Worm (Caenorhabditis elegans) whole organism, L1 larva: ENCODE data around the gene C09B9.4.
A peak's percentile ranks its signal among the peaks of the same experiment; 100 is the strongest.

Source experiments
- C04F5.9 ChIP-seq: sonication (generic microtip); optimal IDR thresholded peaks from 2 replicates; lab custom pipeline; 2016; ENCODE audit warnings: missing genetic modification characterization, missing compliant biosample characterization
- Y116A8C.19 ChIP-seq: sonication (generic microtip); optimal IDR thresholded peaks from 2 replicates; lab custom pipeline; 2016; ENCODE audit warnings: missing compliant biosample characterization, missing genetic modification characterization, borderline replicate concordance
- aha-1 ChIP-seq: fragments of 150-350 bp; optimal IDR thresholded peaks from 2 replicates; lab custom pipeline; 2014; ENCODE audit warnings: missing biosample characterization, missing genetic modification characterization
- ceh-88 ChIP-seq: fragments of 200-800 bp; sonication (Bioruptor generic); IDR thresholded peaks from 2 replicates; pipeline ENCODE4 v1.3.6; 2022; ENCODE audit warnings: missing genetic modification characterization, missing compliant biosample characterization
- ces-1 ChIP-seq: fragments of 150-350 bp; optimal IDR thresholded peaks from 2 replicates; lab custom pipeline; 2014; ENCODE audit warnings: missing biosample characterization, missing genetic modification reagents, missing genetic modification characterization
- dpl-1 ChIP-seq, 3 experiments: fragments of 150-350 bp in 2 of 3; sonication (generic microtip) in 1 of 3; optimal IDR thresholded peaks; 2 replicates each; lab custom pipeline; 2014 to 2017; ENCODE audit warnings: missing biosample characterization in 3 of 3, missing genetic modification characterization in 3 of 3, missing genetic modification reagents in 3 of 3
- efl-1 ChIP-seq, 4 experiments: fragments of 150-350 bp; optimal IDR thresholded peaks in 3 of 4; peaks in 1 of 4; 1 replicate in 1 of 4; 2 replicates in 3 of 4; lab custom pipeline; 2014; ENCODE audit warnings: missing biosample characterization in 2 of 4, missing genetic modification characterization in 2 of 4, missing genetic modification reagents in 2 of 4
- egl-27 ChIP-seq, 2 experiments: fragments of 150-350 bp in 1 of 2; sonication (generic microtip); optimal IDR thresholded peaks; 3 replicates each; lab custom pipeline; 2017 to 2018; ENCODE audit warnings: missing biosample characterization in 2 of 2, missing genetic modification characterization in 2 of 2, missing genetic modification reagents in 2 of 2
- elt-3 ChIP-seq, 6 experiments: fragments of 150-350 bp in 1 of 6; sonication (generic microtip); optimal IDR thresholded peaks; 2 replicates each; lab custom pipeline; 2017 to 2018; ENCODE audit warnings: missing biosample characterization in 6 of 6, missing genetic modification characterization in 6 of 6, inconsistent platforms in 1 of 6
- fkh-10 ChIP-seq: sonication (generic microtip); optimal IDR thresholded peaks from 2 replicates; lab custom pipeline; 2017; ENCODE audit warnings: missing biosample characterization, missing genetic modification reagents, missing genetic modification characterization
- grh-1 ChIP-seq: fragments of 200-800 bp; sonication (Bioruptor generic); IDR thresholded peaks from 2 replicates; pipeline ENCODE4 v1.3.6; 2022; ENCODE audit warnings: missing genetic modification reagents, missing genetic modification characterization, missing compliant biosample characterization
- lin-13 ChIP-seq: fragments of 150-350 bp; optimal IDR thresholded peaks from 2 replicates; lab custom pipeline; 2014; ENCODE audit warnings: missing biosample characterization, missing genetic modification reagents, missing genetic modification characterization
- lin-14 ChIP-seq: fragments of 200-800 bp; sonication (Bioruptor generic); optimal IDR thresholded peaks from 2 replicates; lab custom pipeline; 2018; ENCODE audit warnings: mild to moderate bottlenecking, missing genetic modification characterization, moderate library complexity, missing compliant biosample characterization
- lin-15B ChIP-seq: fragments of 150-350 bp; sonication (generic microtip); optimal IDR thresholded peaks from 3 replicates; lab custom pipeline; 2014; ENCODE audit warnings: missing biosample characterization, missing genetic modification characterization
- lin-39 ChIP-seq: fragments of 150-350 bp; optimal IDR thresholded peaks from 2 replicates; lab custom pipeline; 2014; ENCODE audit warnings: missing biosample characterization, missing genetic modification reagents, missing genetic modification characterization
- mab-9 ChIP-seq: fragments of 200-800 bp; sonication (Bioruptor generic); IDR thresholded peaks from 2 replicates; pipeline ENCODE4 v1.3.6; 2022; ENCODE audit warnings: missing genetic modification reagents, missing genetic modification characterization, missing compliant biosample characterization
- mep-1 ChIP-seq: fragments of 150-350 bp; optimal IDR thresholded peaks from 2 replicates; lab custom pipeline; 2014; ENCODE audit warnings: missing biosample characterization, missing genetic modification characterization
- nhr-76 ChIP-seq: sonication (generic microtip); optimal IDR thresholded peaks from 2 replicates; lab custom pipeline; 2017; ENCODE audit warnings: missing biosample characterization, missing genetic modification characterization
- nhr-84 ChIP-seq: sonication (generic microtip); optimal IDR thresholded peaks from 2 replicates; lab custom pipeline; 2017; ENCODE audit warnings: missing biosample characterization, missing genetic modification characterization
- nhr-85 ChIP-seq: sonication (generic microtip); peaks from one replicate; lab custom pipeline; 2016; ENCODE audit warnings: missing genetic modification characterization, inconsistent platforms, missing compliant biosample characterization
- nhr-90 ChIP-seq: sonication (generic microtip); optimal IDR thresholded peaks from 2 replicates; lab custom pipeline; 2016; ENCODE audit warnings: mild to moderate bottlenecking, missing genetic modification characterization, missing compliant biosample characterization; ENCODE audit not compliant: poor library complexity
- rnt-1 ChIP-seq: sonication (generic microtip); optimal IDR thresholded peaks from 2 replicates; lab custom pipeline; 2016; ENCODE audit warnings: mild to moderate bottlenecking, missing genetic modification characterization, moderate library complexity, missing compliant biosample characterization
- snpc-4 ChIP-seq: fragments of 150-350 bp; optimal IDR thresholded peaks from 2 replicates; lab custom pipeline; 2014; ENCODE audit warnings: missing biosample characterization, missing genetic modification characterization
- snu-23 ChIP-seq: sonication (generic microtip); optimal IDR thresholded peaks from 2 replicates; lab custom pipeline; 2016; ENCODE audit warnings: missing genetic modification characterization, missing compliant biosample characterization
- sox-4 ChIP-seq: sonication (generic microtip); optimal IDR thresholded peaks from 2 replicates; lab custom pipeline; 2016; ENCODE audit warnings: missing genetic modification characterization, missing compliant biosample characterization
- sptf-1 ChIP-seq: fragments of 150-350 bp; optimal IDR thresholded peaks from 2 replicates; lab custom pipeline; 2014; ENCODE audit warnings: missing biosample characterization, missing genetic modification characterization
- swsn-7 ChIP-seq: sonication (generic microtip); optimal IDR thresholded peaks from 2 replicates; lab custom pipeline; 2016; ENCODE audit warnings: missing genetic modification characterization, missing compliant biosample characterization
- tbx-2 ChIP-seq: sonication (generic microtip); optimal IDR thresholded peaks from 2 replicates; lab custom pipeline; 2016; ENCODE audit warnings: missing genetic modification characterization, missing compliant biosample characterization
- unc-30 ChIP-seq: sonication (generic microtip); optimal IDR thresholded peaks from 2 replicates; lab custom pipeline; 2017; ENCODE audit warnings: missing biosample characterization, missing genetic modification characterization
- unc-98 ChIP-seq: fragments of 200-800 bp; sonication (Bioruptor generic); IDR thresholded peaks from 2 replicates; pipeline ENCODE4 v1.3.6; 2022; ENCODE audit warnings: missing genetic modification characterization, missing compliant biosample characterization
- vab-15 ChIP-seq: sonication (generic microtip); optimal IDR thresholded peaks from 2 replicates; lab custom pipeline; 2017; ENCODE audit warnings: missing genotype, mild to moderate bottlenecking, missing genetic modification characterization, missing compliant biosample characterization
- xbp-1 ChIP-seq: sonication (generic microtip); optimal IDR thresholded peaks from 2 replicates; lab custom pipeline; 2016; ENCODE audit warnings: missing genetic modification characterization, missing compliant biosample characterization
- zag-1 ChIP-seq: fragments of 150-350 bp; optimal IDR thresholded peaks from 2 replicates; lab custom pipeline; 2014; ENCODE audit warnings: missing biosample characterization, missing genetic modification characterization

C09B9.4 gene

DNA sequence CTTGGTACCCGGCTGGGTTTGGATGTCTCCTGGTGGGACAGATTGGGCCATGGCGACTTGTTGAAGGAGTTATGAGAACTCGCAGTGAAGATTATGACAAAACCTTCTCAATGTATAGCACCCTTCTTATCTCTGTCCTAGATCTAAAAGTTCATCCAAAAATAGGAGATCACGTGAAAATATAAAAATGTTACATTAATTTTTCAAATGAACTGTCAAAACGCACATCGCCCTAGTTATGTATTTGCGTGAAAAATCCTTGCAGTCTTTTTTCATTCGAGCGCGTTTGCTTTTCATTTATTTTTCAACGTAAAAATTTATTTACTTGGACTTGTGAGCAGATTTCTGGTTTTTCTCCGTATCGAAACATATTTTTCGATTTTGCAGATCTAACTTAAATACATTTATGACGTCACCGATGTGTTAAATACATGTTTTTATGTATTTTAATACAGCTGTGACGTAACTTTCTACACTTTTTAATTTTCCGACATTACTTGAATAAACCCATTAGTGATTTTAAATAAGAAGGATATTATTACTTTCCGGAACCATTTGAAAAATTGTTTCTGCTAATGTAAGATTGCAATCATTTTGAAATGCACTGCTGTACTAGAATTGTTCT lies 22.9 kb upstream of the C09B9.4 start, which contains the start of gene msp-55:
Gene msp-55, minus strand, starts transcription at position 51 of the 625 bp plus-strand sequence.
- no peak for TF ChIP-seq fkh-10
- no peak for TF ChIP-seq egl-27 (tag; optimal IDR thresholded peaks at IDR 0.05; lab: Kevin White, UChicago)
- TF ChIP-seq sox-4 = no peak
- no peak for TF ChIP-seq zag-1 (tag; lab: Kevin White, UChicago)
- TF ChIP-seq vab-15 = no peak
- no peak for TF ChIP-seq xbp-1 (tag; lab: Kevin White, UChicago)

DNA sequence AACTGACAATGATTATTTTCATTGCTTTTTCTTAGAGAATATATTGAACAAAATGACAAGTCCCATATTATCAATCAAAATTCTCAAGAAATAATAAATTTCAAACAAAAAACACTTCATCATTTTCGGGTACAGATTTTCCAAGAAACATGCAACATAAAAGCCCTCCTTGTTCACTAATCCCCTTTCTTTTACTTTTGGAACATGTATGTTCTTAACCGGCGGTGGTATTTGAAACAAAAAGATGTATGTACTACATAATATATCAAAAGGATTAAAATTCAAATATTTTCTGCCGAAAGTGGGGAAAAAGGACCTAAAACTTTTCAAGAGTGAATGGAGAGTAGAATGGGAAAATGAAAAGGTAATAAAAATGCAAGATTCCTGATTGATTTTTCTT lies 21.1 kb upstream of the C09B9.4 start:
- TF ChIP-seq unc-30 (tag; lab: Kevin White, UChicago) (peak; percentile 62), ces-1 (GFP tag; lab: Kevin White, UChicago) (no peak), lin-14 (no peak), mab-9 (peak; percentile 48; the same call in 1 of the 2 replicates)

- TF ChIP-seq nhr-85 (tag; lab: Kevin White, UChicago) = no peak
- no peak for TF ChIP-seq nhr-84 (tag; lab: Kevin White, UChicago)
- no peak for TF ChIP-seq lin-13 (GFP tag; lab: Kevin White, UChicago)
- no peak for TF ChIP-seq nhr-76 (tag; lab: Kevin White, UChicago)
- no peak for TF ChIP-seq ceh-88 (GFP tag; lab: Robert Waterston, UW)
- TF ChIP-seq aha-1 (tag; lab: Kevin White, UChicago) = no peak
- TF ChIP-seq dpl-1 (GFP tag; optimal IDR thresholded peaks at IDR 0.05; lab: Kevin White, UChicago) = no peak
- no peak for TF ChIP-seq egl-27 (tag; optimal IDR thresholded peaks at IDR 0.05; lab: Kevin White, UChicago)
- TF ChIP-seq sptf-1 (tag; lab: Kevin White, UChicago) = no peak
- TF ChIP-seq snu-23 (GFP tag; lab: Kevin White, UChicago) = no peak
- TF ChIP-seq vab-15 = no peak
- no peak for TF ChIP-seq rnt-1 (tag; lab: Kevin White, UChicago)
- TF ChIP-seq snpc-4 (tag; lab: Kevin White, UChicago) = no peak
- TF ChIP-seq unc-98 (GFP tag; lab: Robert Waterston, UW) = no peak
- TF ChIP-seq elt-3 (tag; optimal IDR thresholded peaks at IDR 0.05; lab: Kevin White, UChicago) = no peak
- no peak for TF ChIP-seq Y116A8C.19
- TF ChIP-seq mep-1 (tag; lab: Kevin White, UChicago) = no peak
- TF ChIP-seq lin-15B (tag; lab: Kevin White, UChicago) = no peak
- no peak for TF ChIP-seq lin-39
- TF ChIP-seq tbx-2 = no peak
- TF ChIP-seq, all 84 proteins: peak for 0
Measured at ce11 chrIV:5045389-5045788, 12.2 kb upstream of the C09B9.4 start, which contains the start of gene hot-9. hot-9 (minus strand) TSS chrIV:5045489.

DNA sequence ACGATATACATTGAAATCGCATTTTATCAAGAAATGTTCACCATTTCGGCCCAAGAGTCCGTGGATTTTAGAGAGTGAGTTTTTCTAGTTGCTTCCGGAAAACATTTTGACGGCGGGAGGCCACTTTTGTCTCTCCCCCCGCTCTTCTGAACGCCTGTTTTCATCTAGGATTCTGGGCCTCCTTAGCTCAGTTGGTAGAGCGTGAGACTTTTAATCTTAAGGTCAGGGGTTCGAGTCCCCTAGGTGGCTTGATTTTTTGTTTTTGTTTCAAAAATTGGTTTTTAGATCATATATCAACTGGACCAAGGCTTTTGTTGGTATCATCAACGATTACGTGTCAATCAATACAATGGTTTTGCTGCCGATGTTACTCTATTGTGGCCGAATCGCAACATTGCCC lies 5.6 kb upstream of the C09B9.4 start:
- TF ChIP-seq nhr-85 (tag; lab: Kevin White, UChicago) (peak; percentile 49), nhr-90 (tag; lab: Kevin White, UChicago) (no peak), swsn-7 (no peak)
- TF ChIP-seq, all 84 proteins: peak for 1

ce11 chrIV:5037489-5037888 lies 4.3 kb upstream of the C09B9.4 start, which contains the start of gene C09B9.1:
C09B9.1 (plus strand) TSS chrIV:5037789.
- TF ChIP-seq C04F5.9 (tag; lab: Kevin White, UChicago) = no peak
- TF ChIP-seq efl-1 (optimal IDR thresholded peaks at IDR 0.05; lab: Kevin White, UChicago) = no peak
- no peak for TF ChIP-seq efl-1 (GFP tag; optimal IDR thresholded peaks at IDR 0.05 in 1 of 2; lab: Kevin White, UChicago)
- no peak for TF ChIP-seq snu-23 (GFP tag; lab: Kevin White, UChicago)
- no peak for TF ChIP-seq Y116A8C.19
- no peak for TF ChIP-seq grh-1 (GFP tag; lab: Robert Waterston, UW)
- TF ChIP-seq unc-30 (tag; lab: Kevin White, UChicago) = no peak
